Worm (Caenorhabditis elegans): ENCODE results near the gene F44A6.3.

DNA sequence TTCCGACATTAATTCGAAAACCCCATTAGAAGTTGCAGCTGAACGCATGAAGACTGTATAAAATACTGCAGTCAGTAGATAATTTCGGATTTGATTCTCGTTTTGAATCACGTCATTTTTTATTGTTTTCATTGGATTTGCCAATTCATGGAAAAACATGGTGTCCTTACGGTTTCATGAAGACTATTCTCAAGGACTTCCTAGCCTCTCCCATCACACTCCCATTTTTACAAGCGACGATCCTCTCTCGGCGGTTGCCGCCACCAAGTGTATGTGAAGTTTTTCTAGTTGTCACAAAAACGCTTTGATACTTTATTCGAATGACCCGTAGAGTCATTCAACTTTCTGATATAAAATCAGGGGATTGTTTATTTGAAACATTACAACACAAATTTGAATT lies 22.8 kb upstream of the F44A6.3 start:
- TF ChIP-seq ama-1 (optimal IDR thresholded peaks at IDR 0.05): no peak
- no peak for TF ChIP-seq nhr-237 (tag; optimal IDR thresholded peaks at IDR 0.05)
- TF ChIP-seq lin-38 (GFP tag; IDR thresholded peaks at IDR 0.05): no peak
- TF ChIP-seq nhr-42 (GFP tag; IDR thresholded peaks at IDR 0.05): no peak
